Worm (Caenorhabditis elegans): ENCODE data around the gene bus-8A.

DNA sequence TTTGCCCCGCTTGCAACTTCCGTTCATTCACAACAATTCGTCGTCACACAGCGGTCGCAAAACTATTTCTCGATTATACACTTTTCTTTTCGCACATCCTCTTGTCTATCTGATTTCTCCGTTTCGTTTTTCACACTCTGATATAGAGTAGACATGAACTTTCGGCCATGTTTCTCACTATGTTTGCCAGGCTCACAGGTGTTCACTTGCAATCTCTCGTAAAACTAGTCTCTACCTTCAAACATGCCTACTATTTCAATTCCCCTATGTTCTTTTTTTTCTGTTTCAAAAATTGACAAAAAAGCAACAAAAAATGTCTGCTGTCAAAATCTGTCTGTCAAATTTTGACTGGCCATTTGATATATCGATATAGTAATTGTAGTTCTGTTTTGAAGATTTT, 35.5 kb upstream of the bus-8A start:
- TF ChIP-seq nhr-77 (tag; optimal IDR thresholded peaks at IDR 0.05) (no peak), elt-3 (tag; optimal IDR thresholded peaks at IDR 0.05) (no peak), nhr-11 (tag; optimal IDR thresholded peaks at IDR 0.05) (no peak), F13H6.1 (tag; optimal IDR thresholded peaks at IDR 0.05) (no peak), lin-39 (tag; optimal IDR thresholded peaks at IDR 0.05) (no peak), ztf-4 (tag; optimal IDR thresholded peaks at IDR 0.05) (no peak), unc-62 (GFP tag; optimal IDR thresholded peaks at IDR 0.05) (no peak), elt-1 (tag; optimal IDR thresholded peaks at IDR 0.05) (no peak), blmp-1 (tag; optimal IDR thresholded peaks at IDR 0.05; ENCODE audit: insufficient read depth) (no peak), ceh-82 (tag; optimal IDR thresholded peaks at IDR 0.05) (no peak), egl-27 (tag; optimal IDR thresholded peaks at IDR 0.05) (no peak), dmd-4 (tag; optimal IDR thresholded peaks at IDR 0.05) (no peak)
